Fruit fly (Drosophila melanogaster): ENCODE measurements around the gene CG16952.

CG16952 gene

DNA sequence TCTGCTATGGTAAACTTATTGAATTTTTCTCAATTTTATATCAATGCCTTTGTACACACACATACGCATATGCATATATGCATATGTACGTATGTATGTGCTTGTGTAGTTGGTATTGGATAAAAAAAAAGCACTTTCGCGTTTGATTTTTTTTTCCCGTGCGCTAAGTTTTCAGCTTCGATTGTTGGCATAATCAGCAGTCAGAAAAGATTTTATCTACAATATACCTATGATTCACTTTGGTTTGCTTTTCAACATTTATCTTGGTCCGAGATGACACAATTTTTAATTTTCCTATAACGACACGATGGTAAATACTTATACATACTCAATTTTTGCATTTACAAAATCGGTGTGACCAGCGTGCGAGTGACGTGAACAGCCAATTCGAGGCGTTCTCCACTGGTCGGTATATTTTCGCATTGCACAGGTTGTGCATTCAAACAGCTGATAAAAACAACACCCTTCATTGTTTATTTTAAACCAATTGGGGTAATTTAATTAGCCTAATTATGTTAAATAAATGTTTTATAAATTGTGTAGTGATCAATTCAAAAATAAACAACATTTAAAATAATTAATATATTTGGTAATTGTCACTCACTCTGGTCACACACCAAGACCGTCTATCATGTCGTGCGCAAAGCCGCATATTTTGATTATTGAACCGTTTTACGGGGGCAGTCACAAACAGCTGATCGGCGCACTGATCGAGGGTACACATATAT, 17.0 kb upstream of the CG16952 start, which contains the start of the genes UBL3 and CG15914 (continued):
- TF ChIP-seq crol (GFP tag; IDR thresholded peaks at IDR 0.05) (no peak), salm (tag; optimal IDR thresholded peaks at IDR 0.05) (no peak), eyg (GFP tag; optimal IDR thresholded peaks at IDR 0.05) (no peak), CG17385 (GFP tag; optimal IDR thresholded peaks at IDR 0.05) (no peak), Sox102F (GFP tag; optimal IDR thresholded peaks at IDR 0.05) (no peak), CG10462 (GFP tag; optimal IDR thresholded peaks at IDR 0.05) (no peak), HHEX (GFP tag; optimal IDR thresholded peaks at IDR 0.05) (no peak), sisA (GFP tag; IDR thresholded peaks at IDR 0.05) (no peak), CG2712 (tag; optimal IDR thresholded peaks at IDR 0.05) (peak; percentile 41), CG2129 (GFP tag; IDR thresholded peaks at IDR 0.05; ENCODE audit: partially characterized antibody) (no peak), Dll (GFP tag; IDR thresholded peaks at IDR 0.05; ENCODE audit: partially characterized antibody) (0 out of 4 replicates have a peak, but pooled peaks have one; percentile 32), CG2678 (tag; optimal IDR thresholded peaks at IDR 0.05) (no peak), CG16813 (GFP tag; IDR thresholded peaks at IDR 0.05; ENCODE audit: partially characterized antibody) (0 out of 3 replicates have a peak, but pooled peaks have one; percentile 7), CG32767 (GFP tag; IDR thresholded peaks at IDR 0.05) (peak; percentile 92), tap (tag; optimal IDR thresholded peaks at IDR 0.05) (no peak), CG18599 (GFP tag; optimal IDR thresholded peaks at IDR 0.05) (no peak), gsb-n (tag; optimal IDR thresholded peaks at IDR 0.05) (no peak), grau (tag; optimal IDR thresholded peaks at IDR 0.05) (peak; percentile 35), CG11085 (GFP tag; IDR thresholded peaks at IDR 0.05) (no peak), CG4424 (GFP tag; optimal IDR thresholded peaks at IDR 0.05) (no peak), esg (GFP tag; conservative IDR thresholded peaks at IDR 0.05) (no peak), CG15514 (GFP tag; optimal IDR thresholded peaks at IDR 0.05) (peak; percentile 69), dati (GFP tag; IDR thresholded peaks at IDR 0.05) (no peak), peb (GFP tag; IDR thresholded peaks at IDR 0.05) (no peak), CkIIα-i1 (GFP tag; IDR thresholded peaks at IDR 0.05) (no peak), sc (optimal IDR thresholded peaks at IDR 0.05) (no peak), sc (GFP tag; optimal IDR thresholded peaks at IDR 0.05) (no peak), Dp (GFP tag; optimal IDR thresholded peaks at IDR 0.05) (peak; percentile 59), CG8478 (optimal IDR thresholded peaks at IDR 0.05) (no peak), pita (GFP tag; optimal IDR thresholded peaks at IDR 0.05) (no peak), CG4854 (GFP tag; optimal IDR thresholded peaks at IDR 0.05) (no peak), exex (tag; optimal IDR thresholded peaks at IDR 0.05) (no peak), jigr1 (GFP tag; IDR thresholded peaks at IDR 0.05) (no peak), YL-1 (GFP tag; optimal IDR thresholded peaks at IDR 0.05) (peak; percentile 51), CG11504 (tag; optimal IDR thresholded peaks at IDR 0.05) (no peak), CG42726 (GFP tag; IDR thresholded peaks at IDR 0.05; ENCODE audit: partially characterized antibody) (no peak), ftz-f1 (GFP tag; optimal IDR thresholded peaks at IDR 0.05) (no peak), Lpt (GFP tag; optimal IDR thresholded peaks at IDR 0.05) (no peak), Side (GFP tag; optimal IDR thresholded peaks at IDR 0.05) (no peak), Nf-YA (GFP tag; IDR thresholded peaks at IDR 0.05) (no peak), CG3995 (GFP tag; optimal IDR thresholded peaks at IDR 0.05) (no peak), CG17612 (GFP tag; IDR thresholded peaks at IDR 0.05) (no peak), ase (GFP tag; IDR thresholded peaks at IDR 0.05) (no peak), Six4 (GFP tag; optimal IDR thresholded peaks at IDR 0.05) (no peak), Neu2 (GFP tag; optimal IDR thresholded peaks at IDR 0.05; ENCODE audit: borderline replicate concordance) (no peak), CG14014 (GFP tag; IDR thresholded peaks at IDR 0.05) (no peak), CG6765 (GFP tag; optimal IDR thresholded peaks at IDR 0.05) (no peak), corto (GFP tag; optimal IDR thresholded peaks at IDR 0.05) (no peak), gsb (GFP tag; IDR thresholded peaks at IDR 0.05) (no peak), CG8359 (GFP tag; optimal IDR thresholded peaks at IDR 0.05; ENCODE audit: borderline replicate concordance) (no peak)

Data from whole organism, embryonic.